Worm (Caenorhabditis elegans) whole organism, early embryonic: ENCODE measurements around the gene F52H2.1.

Experiments
- ama-1 ChIP-seq: fragments of 150-350 bp; optimal IDR thresholded peaks from 2 replicates; lab custom pipeline; 2014
- ceh-36 ChIP-seq: sonication (generic microtip); optimal IDR thresholded peaks from 2 replicates; lab custom pipeline; 2016; ENCODE audit warnings: missing genetic modification characterization, inconsistent platforms, missing compliant biosample characterization
- flt-1 ChIP-seq: fragments of 200-800 bp; sonication (Bioruptor generic); IDR thresholded peaks from 2 replicates; pipeline ENCODE4 v1.3.6; 2022; ENCODE audit warnings: missing genetic modification characterization, missing compliant biosample characterization
- hmbx-1 ChIP-seq: sonication (generic microtip); optimal IDR thresholded peaks from 2 replicates; lab custom pipeline; 2016; ENCODE audit warnings: mild to moderate bottlenecking, missing genetic modification characterization, missing compliant biosample characterization
- sea-1 ChIP-seq: fragments of 200-800 bp; sonication (Bioruptor generic); conservative IDR thresholded peaks from 2 replicates; pipeline ENCODE4 v1.3.6; 2022; ENCODE audit warnings: missing genetic modification characterization, missing compliant biosample characterization

ce11 chrX:2567761-2568160, 5.1 kb upstream of the F52H2.1 start:
- TF ChIP-seq hmbx-1 (tag; lab: Kevin White, UChicago), result no peak
- no peak for TF ChIP-seq ceh-36 (tag; lab: Kevin White, UChicago)
- no peak for TF ChIP-seq sea-1
- no peak for TF ChIP-seq ama-1
- no peak for TF ChIP-seq flt-1 (GFP tag; lab: Robert Waterston, UW)
